Worm (Caenorhabditis elegans): ENCODE data around the gene str-18.
A peak's percentile ranks its signal among the peaks of the same experiment; 100 is the strongest.

The str-18 gene

DNA sequence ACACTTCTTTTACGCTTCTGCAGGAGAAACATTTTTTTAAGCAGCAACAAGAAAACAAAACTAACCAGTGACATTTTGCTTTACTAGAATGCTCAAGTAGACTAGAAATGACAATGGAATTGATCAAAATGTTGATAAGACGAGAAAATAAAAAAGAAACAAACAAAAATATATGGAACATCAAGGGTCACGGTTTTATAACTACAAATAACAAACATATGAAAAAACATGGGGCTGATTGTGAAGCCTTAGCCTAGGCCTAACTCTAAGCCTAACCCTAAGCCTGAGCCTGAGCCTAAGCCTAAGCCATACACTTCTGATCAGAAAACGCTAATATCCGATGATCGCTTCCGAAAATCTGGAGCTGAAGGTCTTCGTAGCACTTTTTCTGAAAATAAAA, 11.3 kb downstream of the str-18 start, which contains the start of gene Y6E2A.10:
Y6E2A.10 (minus strand) TSS at position 101 of the 400 bp plus-strand sequence.
- TF ChIP-seq jun-1 (tag; optimal IDR thresholded peaks at IDR 0.05) (no peak), pqm-1 (tag; optimal IDR thresholded peaks at IDR 0.05) (no peak), nhr-237 (tag; optimal IDR thresholded peaks at IDR 0.05) (no peak)

DNA sequence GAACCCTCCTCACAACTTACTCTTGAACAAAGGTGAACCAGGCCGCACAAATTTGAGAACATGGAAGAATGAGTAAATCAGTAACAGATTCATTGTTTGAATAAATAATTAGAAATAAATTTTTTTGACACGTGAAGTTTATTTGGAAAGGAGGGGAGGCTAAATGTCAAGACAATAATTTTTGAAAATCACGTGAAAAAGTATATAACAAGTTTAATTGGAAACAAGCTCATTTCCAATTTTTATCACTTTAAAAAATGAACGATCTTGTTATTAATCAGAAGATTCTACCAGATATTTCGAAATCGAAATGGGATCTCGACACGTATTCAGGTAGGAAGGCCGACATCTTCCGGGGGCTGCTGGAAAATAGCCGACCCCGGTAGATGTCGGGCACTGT, 15.1 kb downstream of the str-18 start, which contains the start of the genes irld-57 and sfxn-1.3:
irld-57 (minus strand) TSS at position 101 of the 400 bp plus-strand sequence.
sfxn-1.3 (plus strand) TSS at position 232 of the 400 bp plus-strand sequence.
- TF ChIP-seq rbr-2 (tag; optimal IDR thresholded peaks at IDR 0.05) (no peak), unc-62 (GFP tag; optimal IDR thresholded peaks at IDR 0.05 in 1 of 2) (no peak), unc-62 (tag; optimal IDR thresholded peaks at IDR 0.05) (no peak), hlh-11 (tag; optimal IDR thresholded peaks at IDR 0.05) (no peak), zfp-2 (tag; optimal IDR thresholded peaks at IDR 0.05) (no peak), nhr-48 (tag; optimal IDR thresholded peaks at IDR 0.05) (no peak), sdz-12 (GFP tag; optimal IDR thresholded peaks at IDR 0.05) (no peak), aly-2 (tag; optimal IDR thresholded peaks at IDR 0.05) (no peak), lin-39 (tag; optimal IDR thresholded peaks at IDR 0.05) (no peak), T26A8.4 (GFP tag; IDR thresholded peaks at IDR 0.05) (no peak)

DNA sequence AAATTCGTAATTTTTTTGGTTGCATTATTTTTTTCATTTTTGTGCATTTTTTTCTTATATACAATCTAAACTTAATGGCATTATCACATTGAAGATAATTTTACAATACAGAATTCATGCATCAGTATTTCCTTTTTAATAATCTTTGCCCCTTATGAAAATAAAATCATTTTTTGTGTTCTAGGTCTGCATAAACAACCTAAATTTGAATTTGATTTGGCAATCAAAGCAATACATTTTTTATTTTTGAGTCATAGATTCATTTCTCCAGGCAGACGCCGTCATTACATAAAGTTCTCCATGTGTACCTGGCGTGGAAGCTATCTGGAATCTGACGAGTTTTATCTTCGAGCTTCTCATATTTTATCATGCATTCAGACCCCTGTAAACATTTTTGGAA, 19.9 kb downstream of the str-18 start, which contains the start of gene srh-140:
srh-140 (plus strand) TSS at position 301 of the 400 bp plus-strand sequence.
- TF ChIP-seq spr-3 (GFP tag; optimal IDR thresholded peaks at IDR 0.05): no peak
- no peak for TF ChIP-seq hif-1 (tag; optimal IDR thresholded peaks at IDR 0.05)

DNA sequence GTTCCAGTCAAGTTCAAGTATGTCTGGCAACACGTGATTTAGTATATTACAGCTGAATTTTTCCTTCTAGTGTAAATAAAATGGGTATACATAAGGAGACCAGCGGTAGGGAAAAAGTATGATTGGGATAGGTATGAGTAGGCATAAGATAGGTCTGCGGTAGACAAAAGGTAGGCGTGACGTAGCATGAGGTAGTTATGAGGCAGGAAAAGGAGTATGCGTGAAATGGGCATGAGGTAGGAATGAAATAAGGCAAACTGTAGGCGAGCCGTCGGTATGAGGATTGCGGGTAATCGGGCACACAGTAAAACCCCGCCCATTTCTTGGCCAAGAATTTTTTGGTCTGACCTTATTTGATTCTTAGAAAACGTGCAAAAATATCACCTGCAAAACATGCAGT, 20.3 kb downstream of the str-18 start:
- TF ChIP-seq hif-1 (tag; optimal IDR thresholded peaks at IDR 0.05) (no peak), Y5F2A.4 (GFP tag; optimal IDR thresholded peaks at IDR 0.05) (no peak), nhr-48 (tag; optimal IDR thresholded peaks at IDR 0.05) (no peak), aha-1 (tag) (peak; percentile 24), mxl-3 (GFP tag; optimal IDR thresholded peaks at IDR 0.05) (no peak)

DNA sequence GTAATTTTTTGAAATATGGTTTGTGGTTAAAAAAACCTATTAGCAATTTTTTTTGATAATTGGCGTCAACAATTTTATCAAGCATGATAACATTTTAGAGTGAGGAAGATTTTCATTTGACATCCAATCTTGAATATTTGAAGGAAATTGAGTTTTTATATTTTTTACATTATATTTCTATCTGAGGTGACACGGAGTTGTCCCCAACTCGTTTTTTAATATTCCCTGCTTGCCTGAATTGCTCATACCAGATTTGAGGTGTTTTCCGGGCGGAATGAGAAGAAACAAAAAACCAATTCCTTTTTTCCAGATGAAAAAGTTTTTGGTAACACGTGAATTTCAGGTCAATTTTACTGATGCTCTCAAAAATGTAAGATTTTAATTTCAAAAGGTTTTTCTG, 22.2 kb downstream of the str-18 start, which contains the start of gene Y6E2A.7:
Y6E2A.7 (plus strand) TSS at position 301 of the 400 bp plus-strand sequence.
- TF ChIP-seq attf-4 (tag; optimal IDR thresholded peaks at IDR 0.05): no peak

DNA sequence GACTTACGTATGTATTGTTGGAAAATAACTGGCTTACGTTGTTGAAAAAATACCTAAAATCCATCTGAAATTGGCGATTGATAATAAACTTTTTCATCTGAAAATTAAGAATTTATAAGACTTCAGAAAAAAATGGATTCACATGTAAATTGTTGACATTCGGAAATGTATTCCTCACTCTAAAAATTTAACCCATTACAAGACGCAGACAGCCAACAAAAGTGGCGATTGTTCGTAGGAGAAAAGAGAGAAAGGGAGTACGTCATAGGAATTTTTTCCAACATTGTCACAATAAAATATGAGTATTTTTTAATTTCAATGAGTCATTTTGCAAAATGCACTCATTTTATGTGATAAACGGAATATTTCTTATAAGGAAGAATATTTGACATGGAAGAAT, 23.2 kb downstream of the str-18 start, which contains the start of gene Y6E2A.5:
Y6E2A.5 (minus strand) TSS at position 101 of the 400 bp plus-strand sequence.
- TF ChIP-seq pha-4 (GFP tag; IDR thresholded peaks at IDR 0.05) (no peak), pha-4 (tag; optimal IDR thresholded peaks at IDR 0.05) (no peak), unc-62 (GFP tag; optimal IDR thresholded peaks at IDR 0.05 in 1 of 2) (peak in 1 of 2 experiments; percentile 18), unc-62 (tag; optimal IDR thresholded peaks at IDR 0.05) (no peak), arid-1 (GFP tag; conservative IDR thresholded peaks at IDR 0.05) (no peak)

DNA sequence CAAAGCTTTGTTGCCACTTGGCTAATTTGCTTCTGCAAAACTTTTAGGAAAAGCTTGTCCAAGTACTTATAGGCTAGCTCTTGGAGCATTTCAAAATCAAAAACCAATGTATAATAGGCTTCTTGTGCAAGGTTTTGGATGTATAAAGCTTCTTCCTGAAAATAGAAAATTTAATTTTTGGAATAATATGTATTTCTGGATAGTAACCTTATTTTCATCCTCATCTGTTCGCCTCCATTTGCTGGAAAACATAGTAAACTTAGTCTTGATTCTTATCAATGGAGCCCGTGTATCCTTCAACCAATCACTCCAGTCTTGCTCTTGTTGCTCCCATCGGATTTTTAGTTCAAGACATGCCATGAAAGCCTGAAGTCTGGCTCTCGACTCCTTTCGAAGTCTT, 25.1 kb downstream of the str-18 start, which contains the start of gene Y6E2A.4:
Y6E2A.4 (minus strand) TSS at position 101 of the 400 bp plus-strand sequence.
- TF ChIP-seq zip-11 (GFP tag; IDR thresholded peaks at IDR 0.05): no peak
- TF ChIP-seq lin-39 (tag; optimal IDR thresholded peaks at IDR 0.05): no peak
- no peak for TF ChIP-seq aha-1 (tag)
- no peak for TF ChIP-seq aly-2 (tag; optimal IDR thresholded peaks at IDR 0.05)
- TF ChIP-seq set-16 (GFP tag; IDR thresholded peaks at IDR 0.05): no peak
- no peak for TF ChIP-seq lsy-2 (tag; optimal IDR thresholded peaks at IDR 0.05)
- TF ChIP-seq unc-62 (GFP tag; optimal IDR thresholded peaks at IDR 0.05 in 1 of 2): no peak
- no peak for TF ChIP-seq unc-62 (tag; optimal IDR thresholded peaks at IDR 0.05)
- TF ChIP-seq F26F4.8 (GFP tag; conservative IDR thresholded peaks at IDR 0.05): no peak
- TF ChIP-seq attf-4 (tag; optimal IDR thresholded peaks at IDR 0.05): no peak
- TF ChIP-seq nhr-48 (tag; optimal IDR thresholded peaks at IDR 0.05): no peak
- no peak for TF ChIP-seq hif-1 (tag; optimal IDR thresholded peaks at IDR 0.05)
- no peak for TF ChIP-seq snpc-4 (tag; optimal IDR thresholded peaks at IDR 0.05)
- no peak for TF ChIP-seq ceh-32 (tag; optimal IDR thresholded peaks at IDR 0.05; ENCODE audit: poor library complexity)
- no peak for TF ChIP-seq madf-9 (GFP tag; conservative IDR thresholded peaks at IDR 0.05)
- no peak for TF ChIP-seq cey-2 (tag; optimal IDR thresholded peaks at IDR 0.05; ENCODE audit: borderline replicate concordance, insufficient read depth)
- TF ChIP-seq ztf-11 (tag; optimal IDR thresholded peaks at IDR 0.05): no peak
- no peak for TF ChIP-seq ctbp-1 (GFP tag; IDR thresholded peaks at IDR 0.05)
- no peak for TF ChIP-seq lim-7 (GFP tag; IDR thresholded peaks at IDR 0.05)
- no peak for TF ChIP-seq hlh-30 (tag; optimal IDR thresholded peaks at IDR 0.05; ENCODE audit: insufficient read depth)
